Worm (Caenorhabditis elegans) whole organism, L1 larva: ENCODE measurements around the gene tag-234.

Experiments used
- C16A3.4 ChIP-seq: fragments of 150-350 bp; optimal IDR thresholded peaks from 2 replicates; lab custom pipeline; 2014; ENCODE audit warnings: missing biosample characterization, missing genetic modification characterization
- F16B12.6 ChIP-seq: fragments of 150-350 bp; optimal IDR thresholded peaks from 2 replicates; lab custom pipeline; 2014; ENCODE audit warnings: missing biosample characterization, missing genetic modification characterization
- alr-1 ChIP-seq: fragments of 200-800 bp; sonication (Bioruptor generic); optimal IDR thresholded peaks from 2 replicates; lab custom pipeline; 2018; ENCODE audit warnings: borderline replicate concordance, mild to moderate bottlenecking, missing genetic modification characterization, missing compliant biosample characterization
- aly-2 ChIP-seq: fragments of 150-350 bp; optimal IDR thresholded peaks from 2 replicates; lab custom pipeline; 2014; ENCODE audit warnings: missing biosample characterization, missing genetic modification characterization
- blmp-1 ChIP-seq: fragments of 150-350 bp; optimal IDR thresholded peaks from 2 replicates; lab custom pipeline; 2014; ENCODE audit warnings: missing biosample characterization, missing genetic modification characterization
- ceh-8 ChIP-seq: fragments of 200-800 bp; sonication (Bioruptor generic); optimal IDR thresholded peaks from 2 replicates; lab custom pipeline; 2018; ENCODE audit warnings: mild to moderate bottlenecking, missing genetic modification characterization, moderate library complexity, missing compliant biosample characterization
- ceh-90 ChIP-seq: sonication (generic microtip); optimal IDR thresholded peaks from 2 replicates; lab custom pipeline; 2016; ENCODE audit warnings: missing genetic modification characterization, missing compliant biosample characterization
- dsc-1 ChIP-seq: sonication (generic microtip); optimal IDR thresholded peaks from 2 replicates; lab custom pipeline; 2016; ENCODE audit warnings: mild to moderate bottlenecking, missing genetic modification characterization, missing compliant biosample characterization
- efl-1 ChIP-seq, 4 experiments: fragments of 150-350 bp; optimal IDR thresholded peaks in 3 of 4; peaks in 1 of 4; 1 replicate in 1 of 4; 2 replicates in 3 of 4; lab custom pipeline; 2014; ENCODE audit warnings: missing biosample characterization in 2 of 4, missing genetic modification characterization in 2 of 4, missing genetic modification reagents in 2 of 4
- efl-3 ChIP-seq: fragments of 200-800 bp; sonication (Bioruptor generic); optimal IDR thresholded peaks from 2 replicates; lab custom pipeline; 2018; ENCODE audit warnings: mild to moderate bottlenecking, missing genetic modification characterization, missing compliant biosample characterization
- elt-2 ChIP-seq: sonication (generic microtip); optimal IDR thresholded peaks from 2 replicates; lab custom pipeline; 2016; ENCODE audit warnings: missing genetic modification characterization, mild to moderate bottlenecking, inconsistent platforms, missing compliant biosample characterization, missing genetic modification reagents
- ets-5 ChIP-seq: fragments of 200-800 bp; sonication (Bioruptor generic); IDR thresholded peaks from 2 replicates; pipeline ENCODE4 v1.3.6; 2022; ENCODE audit warnings: missing genetic modification characterization, missing compliant biosample characterization
- fkh-8 ChIP-seq: sonication (generic microtip); optimal IDR thresholded peaks from 2 replicates; lab custom pipeline; 2016; ENCODE audit warnings: mild to moderate bottlenecking, missing genetic modification characterization, missing compliant biosample characterization
- fos-1 ChIP-seq: fragments of 150-350 bp; optimal IDR thresholded peaks from 2 replicates; lab custom pipeline; 2014; ENCODE audit warnings: missing biosample characterization, missing genetic modification characterization
- grh-1 ChIP-seq: fragments of 200-800 bp; sonication (Bioruptor generic); IDR thresholded peaks from 2 replicates; pipeline ENCODE4 v1.3.6; 2022; ENCODE audit warnings: missing genetic modification reagents, missing genetic modification characterization, missing compliant biosample characterization
- hlh-17 ChIP-seq: fragments of 200-800 bp; sonication (Bioruptor generic); optimal IDR thresholded peaks from 2 replicates; lab custom pipeline; 2018; ENCODE audit warnings: missing genetic modification characterization, mild to moderate bottlenecking, missing compliant biosample characterization, moderate library complexity, borderline replicate concordance
- hlh-4 ChIP-seq: sonication (generic microtip); optimal IDR thresholded peaks from 2 replicates; lab custom pipeline; 2016; ENCODE audit warnings: mild to moderate bottlenecking, missing genetic modification characterization, missing compliant biosample characterization
- hpl-2 ChIP-seq: fragments of 150-350 bp; optimal IDR thresholded peaks from 2 replicates; lab custom pipeline; 2014; ENCODE audit warnings: missing biosample characterization, missing genetic modification reagents, missing genetic modification characterization
- jun-1 ChIP-seq: fragments of 150-350 bp; optimal IDR thresholded peaks from 2 replicates; lab custom pipeline; 2014; ENCODE audit warnings: missing biosample characterization, missing genetic modification reagents, missing genetic modification characterization
- lin-13 ChIP-seq: fragments of 150-350 bp; optimal IDR thresholded peaks from 2 replicates; lab custom pipeline; 2014; ENCODE audit warnings: missing biosample characterization, missing genetic modification reagents, missing genetic modification characterization
- lin-14 ChIP-seq: fragments of 200-800 bp; sonication (Bioruptor generic); optimal IDR thresholded peaks from 2 replicates; lab custom pipeline; 2018; ENCODE audit warnings: mild to moderate bottlenecking, missing genetic modification characterization, moderate library complexity, missing compliant biosample characterization
- lin-15B ChIP-seq: fragments of 150-350 bp; sonication (generic microtip); optimal IDR thresholded peaks from 3 replicates; lab custom pipeline; 2014; ENCODE audit warnings: missing biosample characterization, missing genetic modification characterization
- lin-35 ChIP-seq, 2 experiments: fragments of 150-350 bp; optimal IDR thresholded peaks; 2 replicates each; lab custom pipeline; 2014; ENCODE audit warnings: missing biosample characterization in 2 of 2, missing genetic modification characterization in 2 of 2, missing genetic modification reagents in 2 of 2
- lir-3 ChIP-seq: sonication (generic microtip); optimal IDR thresholded peaks from 2 replicates; lab custom pipeline; 2016; ENCODE audit warnings: mild to moderate bottlenecking, missing genetic modification characterization, moderate library complexity, missing compliant biosample characterization; ENCODE audit not compliant: poor library complexity
- lsy-2 ChIP-seq, 2 experiments: fragments of 150-350 bp; optimal IDR thresholded peaks; 2 replicates each; lab custom pipeline; 2014; ENCODE audit warnings: missing biosample characterization in 2 of 2, missing genetic modification characterization in 2 of 2
- mdl-1 ChIP-seq, 2 experiments: fragments of 150-350 bp; optimal IDR thresholded peaks; 2 replicates each; lab custom pipeline; 2014 to 2017; ENCODE audit warnings: missing biosample characterization in 2 of 2, missing genetic modification characterization in 2 of 2, inconsistent platforms in 1 of 2
- mef-2 ChIP-seq: fragments of 150-350 bp; optimal IDR thresholded peaks from 2 replicates; lab custom pipeline; 2014; ENCODE audit warnings: missing biosample characterization, missing genetic modification characterization
- mep-1 ChIP-seq: fragments of 150-350 bp; optimal IDR thresholded peaks from 2 replicates; lab custom pipeline; 2014; ENCODE audit warnings: missing biosample characterization, missing genetic modification characterization
- nhr-19 ChIP-seq: fragments of 200-800 bp; sonication (Bioruptor generic); conservative IDR thresholded peaks from 2 replicates; pipeline ENCODE4 v1.3.6; 2022; ENCODE audit warnings: missing genetic modification characterization, missing compliant biosample characterization
- nhr-20 ChIP-seq: sonication (generic microtip); optimal IDR thresholded peaks from 2 replicates; lab custom pipeline; 2016; ENCODE audit warnings: mild to moderate bottlenecking, missing genetic modification characterization, missing compliant biosample characterization
- nhr-28 ChIP-seq: fragments of 150-350 bp; optimal IDR thresholded peaks from 2 replicates; lab custom pipeline; 2014; ENCODE audit warnings: missing biosample characterization, missing genetic modification characterization
- nhr-76 ChIP-seq: sonication (generic microtip); optimal IDR thresholded peaks from 2 replicates; lab custom pipeline; 2017; ENCODE audit warnings: missing biosample characterization, missing genetic modification characterization
- nhr-77 ChIP-seq: fragments of 150-350 bp; optimal IDR thresholded peaks from 2 replicates; lab custom pipeline; 2014; ENCODE audit warnings: missing biosample characterization, missing genetic modification characterization
- nhr-85 ChIP-seq: sonication (generic microtip); peaks from one replicate; lab custom pipeline; 2016; ENCODE audit warnings: missing genetic modification characterization, inconsistent platforms, missing compliant biosample characterization
- nhr-90 ChIP-seq: sonication (generic microtip); optimal IDR thresholded peaks from 2 replicates; lab custom pipeline; 2016; ENCODE audit warnings: mild to moderate bottlenecking, missing genetic modification characterization, missing compliant biosample characterization; ENCODE audit not compliant: poor library complexity
- pag-3 ChIP-seq: sonication (generic microtip); optimal IDR thresholded peaks from 2 replicates; lab custom pipeline; 2017; ENCODE audit warnings: missing genetic modification characterization, mild to moderate bottlenecking, missing compliant biosample characterization, antibody characterized with exemption, borderline replicate concordance; ENCODE audit not compliant: insufficient read depth
- pqm-1 ChIP-seq: sonication (generic microtip); optimal IDR thresholded peaks from 3 replicates; lab custom pipeline; 2017; ENCODE audit warnings: missing biosample characterization, missing genetic modification characterization
- skn-1 ChIP-seq: fragments of 150-350 bp; optimal IDR thresholded peaks from 2 replicates; lab custom pipeline; 2014; ENCODE audit warnings: missing biosample characterization, missing genetic modification characterization
- sox-4 ChIP-seq: sonication (generic microtip); optimal IDR thresholded peaks from 2 replicates; lab custom pipeline; 2016; ENCODE audit warnings: missing genetic modification characterization, missing compliant biosample characterization
- sptf-1 ChIP-seq: fragments of 150-350 bp; optimal IDR thresholded peaks from 2 replicates; lab custom pipeline; 2014; ENCODE audit warnings: missing biosample characterization, missing genetic modification characterization
- swsn-7 ChIP-seq: sonication (generic microtip); optimal IDR thresholded peaks from 2 replicates; lab custom pipeline; 2016; ENCODE audit warnings: missing genetic modification characterization, missing compliant biosample characterization
- vab-15 ChIP-seq: sonication (generic microtip); optimal IDR thresholded peaks from 2 replicates; lab custom pipeline; 2017; ENCODE audit warnings: missing genotype, mild to moderate bottlenecking, missing genetic modification characterization, missing compliant biosample characterization
- xbp-1 ChIP-seq: sonication (generic microtip); optimal IDR thresholded peaks from 2 replicates; lab custom pipeline; 2016; ENCODE audit warnings: missing genetic modification characterization, missing compliant biosample characterization
- zag-1 ChIP-seq: fragments of 150-350 bp; optimal IDR thresholded peaks from 2 replicates; lab custom pipeline; 2014; ENCODE audit warnings: missing biosample characterization, missing genetic modification characterization
- ztf-11 ChIP-seq, 2 experiments: sonication (generic microtip); optimal IDR thresholded peaks; 2 replicates each; lab custom pipeline; 2016 to 2017; ENCODE audit warnings: missing genetic modification characterization in 2 of 2, missing biosample characterization in 1 of 2, missing compliant biosample characterization in 1 of 2
- ztf-4 ChIP-seq: fragments of 150-350 bp; optimal IDR thresholded peaks from 2 replicates; lab custom pipeline; 2014; ENCODE audit warnings: missing biosample characterization, missing genetic modification characterization

The tag-234 gene

ce11 chrII:5907482-5907881 is 43.5 kb downstream of the tag-234 start, which contains the start of gene vps-35 (continued):
- TF ChIP-seq sox-4 (tag; lab: Kevin White, UChicago) (no peak), pag-3 (tag; lab: Kevin White, UChicago) (peak; percentile 40), lin-13 (GFP tag; lab: Kevin White, UChicago) (no peak), fkh-8 (no peak), nhr-19 (GFP tag; lab: Robert Waterston, UW) (no peak), mef-2 (tag; lab: Kevin White, UChicago) (no peak), skn-1 (tag; lab: Kevin White, UChicago) (peak; percentile 32), ztf-11 (tag; optimal IDR thresholded peaks at IDR 0.05; lab: Kevin White, UChicago) (no peak), ceh-90 (tag; lab: Kevin White, UChicago) (no peak), C16A3.4 (tag; lab: Kevin White, UChicago) (peak; percentile 47), nhr-28 (tag; lab: Kevin White, UChicago) (no peak), lsy-2 (tag; optimal IDR thresholded peaks at IDR 0.05; lab: Kevin White, UChicago) (peak; percentile 19 to 62), lin-35 (GFP tag; optimal IDR thresholded peaks at IDR 0.05; lab: Kevin White, UChicago) (peak; percentile 31 to 70), sptf-1 (tag; lab: Kevin White, UChicago) (no peak), efl-1 (optimal IDR thresholded peaks at IDR 0.05; lab: Kevin White, UChicago) (peak; percentile 45 to 49), efl-1 (GFP tag; optimal IDR thresholded peaks at IDR 0.05 in 1 of 2; lab: Kevin White, UChicago) (peak; percentile 40 to 91), ceh-8 (GFP tag; lab: Kevin White, UChicago) (no peak), nhr-76 (tag; lab: Kevin White, UChicago) (no peak), ztf-4 (tag; lab: Kevin White, UChicago) (no peak), nhr-85 (tag; lab: Kevin White, UChicago) (peak; percentile 70), elt-2 (tag; lab: Kevin White, UChicago) (no peak), aly-2 (no peak)

- peak; percentile 4 for TF ChIP-seq nhr-20 (tag; lab: Kevin White, UChicago)
- TF ChIP-seq efl-3 (GFP tag; lab: Kevin White, UChicago), result no peak
These were observed 47.3 kb downstream of the tag-234 start, which contains the start of gene cgt-3 for ce11 chrII:5911274-5911673. Gene cgt-3, plus strand, starts transcription at chrII:5911324.

- peak; percentile 11 for TF ChIP-seq mep-1
- no peak for TF ChIP-seq dsc-1 (tag; lab: Kevin White, UChicago)
- TF ChIP-seq nhr-77 (tag; lab: Kevin White, UChicago), result peak; percentile 54
- TF ChIP-seq vab-15 (tag; lab: Kevin White, UChicago), result no peak
- TF ChIP-seq ceh-8 (GFP tag; lab: Kevin White, UChicago), result no peak
- no peak for TF ChIP-seq nhr-76 (tag; lab: Kevin White, UChicago)
- TF ChIP-seq hlh-17 (GFP tag; lab: Kevin White, UChicago), result no peak
- TF ChIP-seq grh-1 (GFP tag; lab: Robert Waterston, UW), result no peak
- no peak for TF ChIP-seq alr-1
- TF ChIP-seq F16B12.6 (tag; lab: Kevin White, UChicago), result no peak
- no peak for TF ChIP-seq hlh-4
- peak; percentile 91 for TF ChIP-seq pqm-1 (tag; lab: Kevin White, UChicago)
- no peak for TF ChIP-seq ets-5 (GFP tag; lab: Robert Waterston, UW)
- no peak for TF ChIP-seq lir-3 (tag; lab: Kevin White, UChicago)
- no peak for TF ChIP-seq swsn-7
- no peak for TF ChIP-seq lin-15B
- TF ChIP-seq fos-1, result no peak
- TF ChIP-seq nhr-28 (tag; lab: Kevin White, UChicago), result no peak
- TF ChIP-seq efl-1 (optimal IDR thresholded peaks at IDR 0.05; lab: Kevin White, UChicago), result no peak
- no peak for TF ChIP-seq efl-1 (GFP tag; optimal IDR thresholded peaks at IDR 0.05 in 1 of 2; lab: Kevin White, UChicago)
- no peak for TF ChIP-seq xbp-1
- TF ChIP-seq jun-1 (tag; lab: Kevin White, UChicago), result peak; percentile 7
- peak; percentile 19 for TF ChIP-seq lin-14
- TF ChIP-seq lsy-2 (tag; optimal IDR thresholded peaks at IDR 0.05; lab: Kevin White, UChicago), result peak in 1 of 2 experiments; percentile 19
- no peak for TF ChIP-seq aly-2
- TF ChIP-seq sox-4 (tag; lab: Kevin White, UChicago), result no peak
- peak; percentile 8 for TF ChIP-seq hpl-2 (GFP tag; lab: Kevin White, UChicago)
- no peak for TF ChIP-seq blmp-1 (tag; lab: Kevin White, UChicago)
- no peak for TF ChIP-seq mef-2 (tag; lab: Kevin White, UChicago)
- TF ChIP-seq ztf-4 (tag; lab: Kevin White, UChicago), result no peak
- no peak for TF ChIP-seq nhr-90 (tag; lab: Kevin White, UChicago)
- TF ChIP-seq zag-1, result no peak
- TF ChIP-seq mdl-1 (tag; optimal IDR thresholded peaks at IDR 0.05; lab: Kevin White, UChicago), result no peak
These were observed 48.0 kb downstream of the tag-234 start for ce11 chrII:5911939-5912523.
